Fruit fly (Drosophila melanogaster): ENCODE results near the gene CtsL4.

Gene CtsL4

dm6 chr2L:10381890-10382450 is 25.6 kb upstream of the CtsL4 start, which contains the start of gene CG5096 (continued):
- TF ChIP-seq cyc (GFP tag; optimal IDR thresholded peaks at IDR 0.05) (peak; percentile 64), acj6 (GFP tag; optimal IDR thresholded peaks at IDR 0.05) (peak; percentile 60), fd85E (GFP tag; optimal IDR thresholded peaks at IDR 0.05) (no peak), CG3032 (tag; optimal IDR thresholded peaks at IDR 0.05) (peak; percentile 39), Eip93F (GFP tag; optimal IDR thresholded peaks at IDR 0.05) (peak; percentile 81), achi (GFP tag; optimal IDR thresholded peaks at IDR 0.05) (no peak), eg (GFP tag; IDR thresholded peaks at IDR 0.05) (no peak), esn (GFP tag; optimal IDR thresholded peaks at IDR 0.05) (peak; percentile 81), vri (GFP tag; optimal IDR thresholded peaks at IDR 0.05) (no peak), Hr39 (GFP tag; optimal IDR thresholded peaks at IDR 0.05) (no peak), CG32006 (GFP tag; optimal IDR thresholded peaks at IDR 0.05) (no peak), svp (GFP tag) (no peak), pdm3 (GFP tag; optimal IDR thresholded peaks at IDR 0.05) (no peak), CG1621 (tag; optimal IDR thresholded peaks at IDR 0.05) (no peak), Gug (GFP tag; IDR thresholded peaks at IDR 0.05) (no peak; the same call in 1 of the 2 replicates), CG7368 (GFP tag; optimal IDR thresholded peaks at IDR 0.05) (peak; percentile 51), fkh (GFP tag; optimal IDR thresholded peaks at IDR 0.05) (peak; percentile 33), CG11902 (GFP tag; optimal IDR thresholded peaks at IDR 0.05) (peak; percentile 14), CG4318 (GFP tag; optimal IDR thresholded peaks at IDR 0.05) (no peak), CG6808 (GFP tag; optimal IDR thresholded peaks at IDR 0.05) (no peak)

dm6 chr2L:10379865-10380264 is 23.5 kb upstream of the CtsL4 start, which contains the start of gene gny:
gny (plus strand) TSS chr2L:10380103.
- TF ChIP-seq Eip78C (GFP tag) (peak; percentile 18), eg (GFP tag; IDR thresholded peaks at IDR 0.05) (no peak)

- no peak for TF ChIP-seq CG6792 (GFP tag; optimal IDR thresholded peaks at IDR 0.05)
- no peak for TF ChIP-seq topi (GFP tag; optimal IDR thresholded peaks at IDR 0.05)
- no peak for TF ChIP-seq CG1621 (tag; optimal IDR thresholded peaks at IDR 0.05)
- no peak for TF ChIP-seq spab (GFP tag; optimal IDR thresholded peaks at IDR 0.05)
- TF ChIP-seq CG6163 (GFP tag; IDR thresholded peaks at IDR 0.05): no peak
- no peak for TF ChIP-seq Eip93F (GFP tag; optimal IDR thresholded peaks at IDR 0.05)
- no peak for TF ChIP-seq CG8119 (GFP tag; IDR thresholded peaks at IDR 0.05)
- TF ChIP-seq CG11294 (GFP tag; IDR thresholded peaks at IDR 0.05): no peak
- no peak for TF ChIP-seq achi (GFP tag; optimal IDR thresholded peaks at IDR 0.05)
- TF ChIP-seq CG7368 (GFP tag; optimal IDR thresholded peaks at IDR 0.05): no peak
- no peak for TF ChIP-seq salr (GFP tag; optimal IDR thresholded peaks at IDR 0.05)
- no peak for TF ChIP-seq OdsH (GFP tag; optimal IDR thresholded peaks at IDR 0.05)
- no peak for TF ChIP-seq svp (GFP tag)
Observed at dm6 chr2L:10378631-10379030, 22.2 kb upstream of the CtsL4 start.

dm6 chr2L:10376276-10376675 is 19.9 kb upstream of the CtsL4 start:
- TF ChIP-seq CG1621 (tag; optimal IDR thresholded peaks at IDR 0.05) (no peak), achi (GFP tag; optimal IDR thresholded peaks at IDR 0.05) (no peak), Lpt (GFP tag; optimal IDR thresholded peaks at IDR 0.05) (no peak), svp (GFP tag) (no peak)

- TF ChIP-seq Lpt (GFP tag; optimal IDR thresholded peaks at IDR 0.05) (no peak), Eip75B (GFP tag; optimal IDR thresholded peaks at IDR 0.05) (no peak), CG3919 (GFP tag; optimal IDR thresholded peaks at IDR 0.05) (no peak), CG34406 (GFP tag; optimal IDR thresholded peaks at IDR 0.05) (peak; percentile 51), dac (GFP tag; optimal IDR thresholded peaks at IDR 0.05) (no peak), CG11294 (GFP tag; IDR thresholded peaks at IDR 0.05) (no peak), CG15336 (GFP tag; IDR thresholded peaks at IDR 0.05) (peak; percentile 79), CG32006 (GFP tag; optimal IDR thresholded peaks at IDR 0.05) (no peak), Gug (GFP tag; IDR thresholded peaks at IDR 0.05) (peak; percentile 22; the same call in 1 of the 2 replicates), topi (GFP tag; optimal IDR thresholded peaks at IDR 0.05) (no peak), svp (GFP tag) (no peak), Ets96B (tag; optimal IDR thresholded peaks at IDR 0.05) (peak; percentile 60), Ets21C (GFP tag; optimal IDR thresholded peaks at IDR 0.05) (no peak), CG4318 (GFP tag; optimal IDR thresholded peaks at IDR 0.05) (no peak), CG10669 (GFP tag; optimal IDR thresholded peaks at IDR 0.05) (peak; percentile 7), dsx (GFP tag; optimal IDR thresholded peaks at IDR 0.05; ENCODE audit: poor library complexity, severe bottlenecking) (peak; percentile 36), CG7368 (GFP tag; optimal IDR thresholded peaks at IDR 0.05) (no peak), fkh (GFP tag; optimal IDR thresholded peaks at IDR 0.05) (no peak), achi (GFP tag; optimal IDR thresholded peaks at IDR 0.05) (peak; percentile 8), CG16779 (tag; optimal IDR thresholded peaks at IDR 0.05) (no peak), Hr38 (GFP tag; optimal IDR thresholded peaks at IDR 0.05) (no peak), CG3032 (tag; optimal IDR thresholded peaks at IDR 0.05) (peak; percentile 65)
Observed at dm6 chr2L:10375464-10376236, 19.3 kb upstream of the CtsL4 start, which contains the start of the genes CG33303 and dpr19. CG33303 (minus strand) TSS chr2L:10375757. dpr19 (plus strand) TSS chr2L:10376168.

Data from whole organism, prepupa.